Fruit fly (Drosophila melanogaster): ENCODE results near the gene natalisin.
A peak's percentile ranks its signal among the peaks of the same experiment; 100 is the strongest.

Gene natalisin

dm6 chr3R:14456995-14457394 is 38.6 kb downstream of the natalisin start:
- no peak for TF ChIP-seq sv (GFP tag; optimal IDR thresholded peaks at IDR 0.05)
- no peak for TF ChIP-seq dl (GFP tag; optimal IDR thresholded peaks at IDR 0.05; ENCODE audit: insufficient read depth in 1 of 2, partially characterized antibody in 2 of 2)
- no peak for TF ChIP-seq fru (GFP tag; optimal IDR thresholded peaks at IDR 0.05)
- no peak for TF ChIP-seq dsf (GFP tag; optimal IDR thresholded peaks at IDR 0.05; ENCODE audit: borderline replicate concordance)
- no peak for TF ChIP-seq Vsx2 (GFP tag; optimal IDR thresholded peaks at IDR 0.05; ENCODE audit: partially characterized antibody)
- TF ChIP-seq Abd-B (GFP tag; optimal IDR thresholded peaks at IDR 0.05), result no peak

dm6 chr3R:14457912-14458311 is 39.5 kb downstream of the natalisin start:
- no peak for TF ChIP-seq pan (optimal IDR thresholded peaks at IDR 0.05)
- no peak for TF ChIP-seq fru (GFP tag; optimal IDR thresholded peaks at IDR 0.05)
- no peak for TF ChIP-seq CG9705 (GFP tag; optimal IDR thresholded peaks at IDR 0.05)
- no peak for TF ChIP-seq dsf (GFP tag; optimal IDR thresholded peaks at IDR 0.05; ENCODE audit: borderline replicate concordance)
- TF ChIP-seq Dfd (GFP tag; optimal IDR thresholded peaks at IDR 0.05), result no peak
- no peak for TF ChIP-seq Hnf4 (GFP tag; optimal IDR thresholded peaks at IDR 0.05)
- no peak for TF ChIP-seq GATAd (GFP tag; optimal IDR thresholded peaks at IDR 0.05)
- TF ChIP-seq CG32264 (GFP tag; optimal IDR thresholded peaks at IDR 0.05), result no peak
- TF ChIP-seq Hr78 (GFP tag; optimal IDR thresholded peaks at IDR 0.05), result no peak
- no peak for TF ChIP-seq Abd-B (GFP tag; optimal IDR thresholded peaks at IDR 0.05)
- TF ChIP-seq Dif (GFP tag; optimal IDR thresholded peaks at IDR 0.05; ENCODE audit: partially characterized antibody), result no peak
- no peak for TF ChIP-seq usp (GFP tag; optimal IDR thresholded peaks at IDR 0.05)
- no peak for TF ChIP-seq tai (GFP tag; optimal IDR thresholded peaks at IDR 0.05)

dm6 chr3R:14458448-14458847 is 40.1 kb downstream of the natalisin start:
- TF ChIP-seq foxo (GFP tag; optimal IDR thresholded peaks at IDR 0.05) (peak in 1 of 2 experiments; percentile 13), fru (GFP tag; optimal IDR thresholded peaks at IDR 0.05) (peak; percentile 14), Vsx2 (GFP tag; optimal IDR thresholded peaks at IDR 0.05; ENCODE audit: partially characterized antibody) (no peak), Hr78 (GFP tag; optimal IDR thresholded peaks at IDR 0.05) (no peak)

- no peak for TF ChIP-seq Dif (GFP tag; optimal IDR thresholded peaks at IDR 0.05; ENCODE audit: partially characterized antibody)
- no peak for TF ChIP-seq Vsx2 (GFP tag; optimal IDR thresholded peaks at IDR 0.05; ENCODE audit: partially characterized antibody)
- peak; percentile 25 for TF ChIP-seq Dfd (GFP tag; optimal IDR thresholded peaks at IDR 0.05)
- no peak for TF ChIP-seq Hnf4 (GFP tag; optimal IDR thresholded peaks at IDR 0.05)
- TF ChIP-seq jim (GFP tag; optimal IDR thresholded peaks at IDR 0.05), result no peak
- no peak for TF ChIP-seq CrebA (GFP tag; optimal IDR thresholded peaks at IDR 0.05; ENCODE audit: borderline replicate concordance)
- no peak for TF ChIP-seq fru (GFP tag; optimal IDR thresholded peaks at IDR 0.05)
- TF ChIP-seq N (GFP tag; optimal IDR thresholded peaks at IDR 0.05), result no peak
- TF ChIP-seq woc (GFP tag; optimal IDR thresholded peaks at IDR 0.05), result no peak
Measured at dm6 chr3R:14460305-14460704, 41.9 kb downstream of the natalisin start.

dm6 chr3R:14462341-14462740 is 43.9 kb downstream of the natalisin start:
- TF ChIP-seq Hnf4 (GFP tag; optimal IDR thresholded peaks at IDR 0.05), result no peak
- no peak for TF ChIP-seq fru (GFP tag; optimal IDR thresholded peaks at IDR 0.05)
- TF ChIP-seq Abd-B (GFP tag; optimal IDR thresholded peaks at IDR 0.05), result no peak
- TF ChIP-seq h (GFP tag; optimal IDR thresholded peaks at IDR 0.05), result no peak

- TF ChIP-seq tai (GFP tag; optimal IDR thresholded peaks at IDR 0.05) (peak; percentile 23), dmrt93B (GFP tag; optimal IDR thresholded peaks at IDR 0.05) (no peak), Vsx2 (GFP tag; optimal IDR thresholded peaks at IDR 0.05; ENCODE audit: partially characterized antibody) (peak; percentile 62), Sp1 (GFP tag; optimal IDR thresholded peaks at IDR 0.05) (no peak), pan (optimal IDR thresholded peaks at IDR 0.05) (no peak)
Measured at dm6 chr3R:14462876-14463397, 44.5 kb downstream of the natalisin start.

- TF ChIP-seq sv (GFP tag; optimal IDR thresholded peaks at IDR 0.05), result no peak
- no peak for TF ChIP-seq Hnf4 (GFP tag; optimal IDR thresholded peaks at IDR 0.05)
- no peak for TF ChIP-seq Hr78 (GFP tag; optimal IDR thresholded peaks at IDR 0.05)
- no peak for TF ChIP-seq CG9705 (GFP tag; optimal IDR thresholded peaks at IDR 0.05)
- no peak for TF ChIP-seq rgr (GFP tag; optimal IDR thresholded peaks at IDR 0.05)
- no peak for TF ChIP-seq Dif (GFP tag; optimal IDR thresholded peaks at IDR 0.05; ENCODE audit: partially characterized antibody)
- TF ChIP-seq dsf (GFP tag; optimal IDR thresholded peaks at IDR 0.05; ENCODE audit: borderline replicate concordance), result no peak
- TF ChIP-seq pan (optimal IDR thresholded peaks at IDR 0.05), result no peak
- TF ChIP-seq OdsH (GFP tag; optimal IDR thresholded peaks at IDR 0.05), result no peak
Measured at dm6 chr3R:14464423-14464822, 46.0 kb downstream of the natalisin start.
